Fruit fly (Drosophila melanogaster) Kc167 (cell line): ENCODE measurements around the gene CG17660.

Source experiments
- Myc ChIP-seq: fragments of >200 bp; optimal IDR thresholded peaks from 2 replicates; lab custom pipeline; 2017; ENCODE audit warnings: missing external identifiers
- Sin3A ChIP-seq: fragments of >200 bp; optimal IDR thresholded peaks from 2 replicates; lab custom pipeline; 2018; ENCODE audit warnings: missing external identifiers
- h ChIP-seq: fragments of >200 bp; optimal IDR thresholded peaks from 3 replicates; lab custom pipeline; 2018; ENCODE audit warnings: missing external identifiers
- insv ChIP-seq: fragments of >200 bp; optimal IDR thresholded peaks from 3 replicates; lab custom pipeline; 2018; ENCODE audit warnings: missing external identifiers
- psq ChIP-seq: fragments of >200 bp; optimal IDR thresholded peaks from 2 replicates; lab custom pipeline; 2017; ENCODE audit warnings: missing external identifiers
- ttk ChIP-seq: sonication (Bioruptor generic); optimal IDR thresholded peaks from 2 replicates; lab custom pipeline; 2017; ENCODE audit warnings: missing external identifiers

Gene CG17660

dm6 chr2L:1732189-1732588 is 22.0 kb upstream of the CG17660 start, which contains the start of the genes CG17652 and CG17646:
TSS of gene CG17652 (minus strand) at chr2L:1732356.
TSS of gene CG17646 (plus strand) at chr2L:1732524.
- TF ChIP-seq Myc (lab: Kevin White, UChicago): no peak
- no peak for TF ChIP-seq Sin3A (lab: Kevin White, UChicago)

- TF ChIP-seq psq (lab: Kevin White, UChicago): no peak
- TF ChIP-seq Sin3A (lab: Kevin White, UChicago): no peak
- no peak for TF ChIP-seq Myc (lab: Kevin White, UChicago)
- TF ChIP-seq insv: no peak
- no peak for TF ChIP-seq ttk
- no peak for TF ChIP-seq h (lab: Kevin White, UChicago)
These were observed 20.7 kb upstream of the CG17660 start for dm6 chr2L:1730914-1731313.

- TF ChIP-seq Sin3A (lab: Kevin White, UChicago) (no peak), h (lab: Kevin White, UChicago) (no peak), ttk (no peak), psq (lab: Kevin White, UChicago) (no peak), Myc (lab: Kevin White, UChicago) (no peak), insv (no peak)
These were observed 19.4 kb upstream of the CG17660 start, which contains the start of the genes Eno and CG31937 for dm6 chr2L:1729607-1730011. TSS of gene Eno (minus strand) at chr2L:1729636. TSS of gene CG31937 (plus strand) at chr2L:1729887.

- no peak for TF ChIP-seq h (lab: Kevin White, UChicago)
- TF ChIP-seq Sin3A (lab: Kevin White, UChicago): no peak
- no peak for TF ChIP-seq ttk
- no peak for TF ChIP-seq psq (lab: Kevin White, UChicago)
- TF ChIP-seq Myc (lab: Kevin White, UChicago): no peak
- no peak for TF ChIP-seq insv
These were observed 18.4 kb upstream of the CG17660 start, which contains the start of gene Rrp40 for dm6 chr2L:1728620-1728944. TSS of gene Rrp40 (plus strand) at chr2L:1728732.

dm6 chr2L:1727826-1728619 is 17.8 kb upstream of the CG17660 start:
- TF ChIP-seq insv (no peak), psq (lab: Kevin White, UChicago) (no peak), Sin3A (lab: Kevin White, UChicago) (no peak), ttk (no peak), h (lab: Kevin White, UChicago) (no peak), Myc (lab: Kevin White, UChicago) (no peak)

- TF ChIP-seq Myc (lab: Kevin White, UChicago): no peak
- no peak for TF ChIP-seq Sin3A (lab: Kevin White, UChicago)
- TF ChIP-seq insv: no peak
These were observed 17.1 kb upstream of the CG17660 start for dm6 chr2L:1727162-1727825.

dm6 chr2L:1724592-1724940 is 14.3 kb upstream of the CG17660 start:
- TF ChIP-seq Sin3A (lab: Kevin White, UChicago): no peak
- no peak for TF ChIP-seq Myc (lab: Kevin White, UChicago)
- no peak for TF ChIP-seq psq (lab: Kevin White, UChicago)
- TF ChIP-seq insv: no peak
- TF ChIP-seq h (lab: Kevin White, UChicago): no peak
- TF ChIP-seq ttk: no peak

dm6 chr2L:1723937-1724591 is 13.8 kb upstream of the CG17660 start, which contains the start of gene Rim2:
TSS of gene Rim2 (minus strand) at chr2L:1724388.
- TF ChIP-seq ttk (no peak), h (lab: Kevin White, UChicago) (no peak), Sin3A (lab: Kevin White, UChicago) (no peak), psq (lab: Kevin White, UChicago) (no peak), Myc (lab: Kevin White, UChicago) (no peak), insv (no peak)

dm6 chr2L:1723135-1723936 is 13.1 kb upstream of the CG17660 start:
- no peak for TF ChIP-seq insv
- TF ChIP-seq Myc (lab: Kevin White, UChicago): no peak
- no peak for TF ChIP-seq ttk
- TF ChIP-seq Sin3A (lab: Kevin White, UChicago): no peak
- no peak for TF ChIP-seq psq (lab: Kevin White, UChicago)
- no peak for TF ChIP-seq h (lab: Kevin White, UChicago)

- TF ChIP-seq insv (no peak), h (lab: Kevin White, UChicago) (no peak), Myc (lab: Kevin White, UChicago) (no peak), ttk (no peak), psq (lab: Kevin White, UChicago) (no peak), Sin3A (lab: Kevin White, UChicago) (no peak)
These were observed 12.0 kb upstream of the CG17660 start for dm6 chr2L:1722260-1722659.

dm6 chr2L:1720846-1721506 is 10.8 kb upstream of the CG17660 start:
- TF ChIP-seq Sin3A (lab: Kevin White, UChicago) (no peak), psq (lab: Kevin White, UChicago) (no peak), ttk (no peak), insv (no peak), h (lab: Kevin White, UChicago) (no peak)
